Fruit fly (Drosophila melanogaster): ENCODE measurements around the gene dnc.

The dnc gene

dm6 chrX:3296032-3296431 lies 119.8 kb downstream of the dnc start:
- no peak for TF ChIP-seq Dfd (GFP tag; optimal IDR thresholded peaks at IDR 0.05)
- TF ChIP-seq dl (GFP tag; optimal IDR thresholded peaks at IDR 0.05; ENCODE audit: insufficient read depth in 1 of 2, partially characterized antibody in 2 of 2), result no peak
- peak; percentile 44 for TF ChIP-seq OdsH (GFP tag; optimal IDR thresholded peaks at IDR 0.05)
- TF ChIP-seq fru (GFP tag; optimal IDR thresholded peaks at IDR 0.05), result peak; percentile 56
- TF ChIP-seq psq (GFP tag; optimal IDR thresholded peaks at IDR 0.05), result peak; percentile 34
- peak; percentile 31 for TF ChIP-seq woc (GFP tag; optimal IDR thresholded peaks at IDR 0.05)
- TF ChIP-seq h (GFP tag; optimal IDR thresholded peaks at IDR 0.05), result peak; percentile 58
- peak; percentile 58 for TF ChIP-seq rgr (GFP tag; optimal IDR thresholded peaks at IDR 0.05)
- TF ChIP-seq Abd-B (GFP tag; optimal IDR thresholded peaks at IDR 0.05), result no peak
- TF ChIP-seq brk (GFP tag; optimal IDR thresholded peaks at IDR 0.05), result peak; percentile 11
- peak; percentile 34 for TF ChIP-seq Hnf4 (GFP tag; optimal IDR thresholded peaks at IDR 0.05)
- no peak for TF ChIP-seq lola (GFP tag; optimal IDR thresholded peaks at IDR 0.05)
- TF ChIP-seq CG9705 (GFP tag; optimal IDR thresholded peaks at IDR 0.05), result no peak
- TF ChIP-seq ey (GFP tag; optimal IDR thresholded peaks at IDR 0.05), result peak; percentile 50
- no peak for TF ChIP-seq Sp1 (GFP tag; optimal IDR thresholded peaks at IDR 0.05)
- TF ChIP-seq foxo (GFP tag; optimal IDR thresholded peaks at IDR 0.05), result peak in 1 of 2 experiments; percentile 59
- no peak for TF ChIP-seq Dif (GFP tag; optimal IDR thresholded peaks at IDR 0.05; ENCODE audit: partially characterized antibody)
- TF ChIP-seq br (GFP tag; optimal IDR thresholded peaks at IDR 0.05), result peak; percentile 4
- TF ChIP-seq sage (GFP tag; optimal IDR thresholded peaks at IDR 0.05), result no peak
- TF ChIP-seq Jra (GFP tag; optimal IDR thresholded peaks at IDR 0.05), result no peak
- TF ChIP-seq CrebA (GFP tag; optimal IDR thresholded peaks at IDR 0.05; ENCODE audit: borderline replicate concordance), result no peak

dm6 chrX:3297444-3298300 lies 121.4 kb downstream of the dnc start:
- TF ChIP-seq HLH106 (tag; optimal IDR thresholded peaks at IDR 0.05) (no peak), dsf (GFP tag; optimal IDR thresholded peaks at IDR 0.05; ENCODE audit: borderline replicate concordance) (no peak), N (GFP tag; optimal IDR thresholded peaks at IDR 0.05) (no peak), Hr83 (GFP tag; optimal IDR thresholded peaks at IDR 0.05; ENCODE audit: poor library complexity, severe bottlenecking) (no peak), dmrt93B (GFP tag; optimal IDR thresholded peaks at IDR 0.05) (no peak), sv (GFP tag; optimal IDR thresholded peaks at IDR 0.05) (no peak), CrebA (GFP tag; optimal IDR thresholded peaks at IDR 0.05; ENCODE audit: borderline replicate concordance) (no peak), GATAd (GFP tag; optimal IDR thresholded peaks at IDR 0.05) (no peak), woc (GFP tag; optimal IDR thresholded peaks at IDR 0.05) (no peak), sage (GFP tag; optimal IDR thresholded peaks at IDR 0.05) (no peak), foxo (GFP tag; optimal IDR thresholded peaks at IDR 0.05) (no peak), Vsx2 (GFP tag; optimal IDR thresholded peaks at IDR 0.05; ENCODE audit: partially characterized antibody) (no peak), pan (optimal IDR thresholded peaks at IDR 0.05) (no peak), psq (GFP tag; optimal IDR thresholded peaks at IDR 0.05) (no peak), lola (GFP tag; optimal IDR thresholded peaks at IDR 0.05) (no peak), tai (GFP tag; optimal IDR thresholded peaks at IDR 0.05) (no peak), Jra (GFP tag; optimal IDR thresholded peaks at IDR 0.05) (no peak), Mio (GFP tag; optimal IDR thresholded peaks at IDR 0.05) (no peak)

dm6 chrX:3298926-3299325 lies 122.7 kb downstream of the dnc start:
- TF ChIP-seq Jra (GFP tag; optimal IDR thresholded peaks at IDR 0.05) (no peak), N (GFP tag; optimal IDR thresholded peaks at IDR 0.05) (no peak), sage (GFP tag; optimal IDR thresholded peaks at IDR 0.05) (no peak), Vsx2 (GFP tag; optimal IDR thresholded peaks at IDR 0.05; ENCODE audit: partially characterized antibody) (no peak), psq (GFP tag; optimal IDR thresholded peaks at IDR 0.05) (no peak), Hnf4 (GFP tag; optimal IDR thresholded peaks at IDR 0.05) (no peak), HLH106 (tag; optimal IDR thresholded peaks at IDR 0.05) (no peak), jim (GFP tag; optimal IDR thresholded peaks at IDR 0.05) (no peak), Rel (GFP tag; optimal IDR thresholded peaks at IDR 0.05) (no peak), Rel (tag; optimal IDR thresholded peaks at IDR 0.05) (no peak), br (GFP tag; optimal IDR thresholded peaks at IDR 0.05) (no peak), CG32264 (GFP tag; optimal IDR thresholded peaks at IDR 0.05) (no peak)

Measured in whole organism, wandering third instar larva.